Worm (Caenorhabditis elegans) whole organism, mixed stage, embryonic: Measurements from ENCODE around the gene Y42H9B.3.
A peak's percentile ranks its signal among the peaks of the same experiment; 100 is the strongest.

ENCODE experiments used
- M03D4.4 ChIP-seq: sonication (generic microtip); optimal IDR thresholded peaks from 2 replicates; lab custom pipeline; 2017; ENCODE audit warnings: mild to moderate bottlenecking, missing genetic modification characterization, missing compliant biosample characterization
- bed-3 ChIP-seq: fragments of 200-800 bp; sonication (Bioruptor generic); optimal IDR thresholded peaks from 3 replicates; lab custom pipeline; 2018; ENCODE audit warnings: mild to moderate bottlenecking, missing genetic modification characterization, moderate library complexity, missing compliant biosample characterization
- blmp-1 ChIP-seq: fragments of 150-350 bp; optimal IDR thresholded peaks from 2 replicates; lab custom pipeline; 2014; ENCODE audit warnings: missing biosample characterization, missing genetic modification characterization
- ceh-43 ChIP-seq: fragments of 200-800 bp; sonication (Bioruptor generic); optimal IDR thresholded peaks from 2 replicates; lab custom pipeline; 2018; ENCODE audit warnings: mild to moderate bottlenecking, missing genetic modification characterization, moderate library complexity, missing compliant biosample characterization
- ceh-83 ChIP-seq: fragments of 200-800 bp; sonication (Bioruptor generic); optimal IDR thresholded peaks from 2 replicates; lab custom pipeline; 2018; ENCODE audit warnings: mild to moderate bottlenecking, missing genetic modification characterization, missing compliant biosample characterization
- ces-1 ChIP-seq: fragments of 150-350 bp; optimal IDR thresholded peaks from 2 replicates; lab custom pipeline; 2014; ENCODE audit warnings: missing biosample characterization, missing genetic modification reagents, missing genetic modification characterization
- cnd-1 ChIP-seq: fragments of 200-800 bp; sonication (Bioruptor generic); optimal IDR thresholded peaks from 2 replicates; lab custom pipeline; 2018; ENCODE audit warnings: mild to moderate bottlenecking, missing genetic modification characterization, missing compliant biosample characterization
- drap-1 ChIP-seq: fragments of 200-800 bp; sonication (Bioruptor generic); optimal IDR thresholded peaks from 3 replicates; lab custom pipeline; 2018; ENCODE audit warnings: mild to moderate bottlenecking, missing genetic modification characterization, missing compliant biosample characterization
- elt-3 ChIP-seq: fragments of 150-350 bp; optimal IDR thresholded peaks from 2 replicates; lab custom pipeline; 2014; ENCODE audit warnings: missing biosample characterization, missing genetic modification characterization
- flh-1 ChIP-seq: fragments of 200-800 bp; sonication (Bioruptor generic); optimal IDR thresholded peaks from 2 replicates; lab custom pipeline; 2018; ENCODE audit warnings: mild to moderate bottlenecking, missing genetic modification characterization, moderate library complexity, missing compliant biosample characterization
- ham-2 ChIP-seq: fragments of 200-800 bp; sonication (Bioruptor generic); optimal IDR thresholded peaks from 2 replicates; lab custom pipeline; 2018; ENCODE audit warnings: mild to moderate bottlenecking, missing genetic modification characterization, missing compliant biosample characterization
- lin-32 ChIP-seq: fragments of 200-800 bp; sonication (Bioruptor generic); optimal IDR thresholded peaks from 2 replicates; lab custom pipeline; 2018; ENCODE audit warnings: mild to moderate bottlenecking, missing genetic modification characterization, missing compliant biosample characterization
- mab-5 ChIP-seq: fragments of 150-350 bp; optimal IDR thresholded peaks from 2 replicates; lab custom pipeline; 2014; ENCODE audit warnings: missing biosample characterization, missing genetic modification characterization
- mep-1 ChIP-seq: fragments of 150-350 bp; optimal IDR thresholded peaks from 2 replicates; lab custom pipeline; 2017; ENCODE audit warnings: missing biosample characterization, missing genetic modification reagents, missing genetic modification characterization, inconsistent platforms
- mls-2 ChIP-seq: sonication (generic microtip); optimal IDR thresholded peaks from 2 replicates; lab custom pipeline; 2016; ENCODE audit warnings: mild to moderate bottlenecking, missing genetic modification characterization, moderate library complexity, missing compliant biosample characterization
- nhr-12 ChIP-seq: fragments of 150-350 bp; optimal IDR thresholded peaks from 2 replicates; lab custom pipeline; 2014; ENCODE audit warnings: missing biosample characterization, missing genetic modification characterization
- nhr-2 ChIP-seq: fragments of 150-350 bp; optimal IDR thresholded peaks from 2 replicates; lab custom pipeline; 2014; ENCODE audit warnings: missing biosample characterization, missing genetic modification characterization
- nhr-237 ChIP-seq: fragments of 150-350 bp; optimal IDR thresholded peaks from 2 replicates; lab custom pipeline; 2014; ENCODE audit warnings: missing biosample characterization, missing genetic modification characterization
- nhr-76 ChIP-seq: sonication (generic microtip); optimal IDR thresholded peaks from 2 replicates; lab custom pipeline; 2017; ENCODE audit warnings: missing biosample characterization, missing genetic modification characterization
- pha-4 ChIP-seq: fragments of 150-350 bp; optimal IDR thresholded peaks from 2 replicates; lab custom pipeline; 2018; ENCODE audit warnings: missing biosample characterization, missing genetic modification reagents, missing genetic modification characterization
- sem-2 ChIP-seq: fragments of 200-800 bp; sonication (Bioruptor generic); optimal IDR thresholded peaks from 2 replicates; lab custom pipeline; 2018; ENCODE audit warnings: mild to moderate bottlenecking, missing genetic modification characterization, missing compliant biosample characterization
- snpc-4 ChIP-seq: fragments of 150-350 bp; optimal IDR thresholded peaks from 2 replicates; lab custom pipeline; 2014; ENCODE audit warnings: missing biosample characterization, missing genetic modification characterization
- sptf-1 ChIP-seq: sonication (generic microtip); optimal IDR thresholded peaks from 2 replicates; lab custom pipeline; 2017; ENCODE audit warnings: mild to moderate bottlenecking, missing genetic modification characterization, moderate library complexity, missing compliant biosample characterization
- tbx-8 ChIP-seq: fragments of 200-800 bp; sonication (Bioruptor generic); optimal IDR thresholded peaks from 2 replicates; lab custom pipeline; 2018; ENCODE audit warnings: mild to moderate bottlenecking, missing genetic modification characterization, moderate library complexity, missing compliant biosample characterization
- unc-120 ChIP-seq: sonication (generic microtip); optimal IDR thresholded peaks from 2 replicates; lab custom pipeline; 2017; ENCODE audit warnings: missing genetic modification characterization, missing compliant biosample characterization; ENCODE audit not compliant: poor library complexity, severe bottlenecking
- unc-39 ChIP-seq: fragments of 150-350 bp; optimal IDR thresholded peaks from 2 replicates; lab custom pipeline; 2014; ENCODE audit warnings: missing biosample characterization, missing genetic modification characterization
- unc-62 ChIP-seq: fragments of 150-350 bp; optimal IDR thresholded peaks from 2 replicates; lab custom pipeline; 2014; ENCODE audit warnings: missing biosample characterization, missing genetic modification reagents, missing genetic modification characterization
- ztf-11 ChIP-seq: fragments of 150-350 bp; optimal IDR thresholded peaks from 2 replicates; lab custom pipeline; 2014; ENCODE audit warnings: missing biosample characterization, missing genetic modification characterization

Gene Y42H9B.3

DNA sequence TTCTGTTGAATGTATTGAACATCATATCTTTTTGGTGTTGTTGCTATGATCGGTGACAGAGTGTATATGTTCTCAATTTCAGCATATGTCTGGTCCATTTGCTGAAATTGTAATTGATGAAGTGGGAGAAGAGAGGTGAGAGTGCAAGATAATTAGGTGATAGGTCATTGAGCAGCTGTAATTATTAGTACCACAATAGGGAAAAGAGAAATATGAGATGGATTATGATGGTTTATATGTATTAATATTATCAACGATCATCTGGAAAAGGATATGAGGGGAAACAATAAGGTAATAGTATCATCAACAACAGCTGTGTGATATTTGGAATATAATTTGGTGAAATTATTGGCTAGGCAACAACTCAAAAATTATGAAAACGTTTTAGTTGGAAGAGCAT, at the start of gene Y42H9B.3:
Gene Y42H9B.3, minus strand, starts transcription at position 101 of the 400 bp plus-strand sequence.
- TF ChIP-seq cnd-1 (tag; lab: Kevin White, UChicago) (no peak), unc-120 (tag; lab: Kevin White, UChicago) (no peak), nhr-2 (tag; lab: Kevin White, UChicago) (peak; percentile 59), elt-3 (tag; lab: Kevin White, UChicago) (no peak)
- TF ChIP-seq, all 35 proteins: peak for 1

DNA sequence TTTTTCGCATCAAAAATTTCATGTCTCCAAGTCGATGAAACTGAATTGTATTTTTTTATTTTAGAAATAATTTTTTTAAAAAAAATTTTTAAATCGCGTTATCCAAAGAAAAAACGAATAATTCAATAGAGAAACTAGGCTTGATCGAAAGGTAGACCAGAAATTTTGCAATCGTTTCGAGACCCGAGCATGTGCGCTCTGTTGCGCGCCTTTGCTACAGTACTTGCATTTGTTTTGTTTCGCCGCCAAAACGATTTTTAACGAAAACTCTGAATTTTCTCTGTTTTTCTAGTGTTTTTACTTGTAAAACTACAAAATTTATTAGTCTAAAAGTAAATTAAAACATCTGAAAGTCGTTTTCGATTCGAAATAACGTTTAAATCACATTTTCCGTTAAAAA, 49.0 kb upstream of the Y42H9B.3 start:
- TF ChIP-seq mep-1 (no peak), drap-1 (GFP tag; lab: Kevin White, UChicago) (no peak), sem-2 (GFP tag; lab: Kevin White, UChicago) (no peak)

DNA sequence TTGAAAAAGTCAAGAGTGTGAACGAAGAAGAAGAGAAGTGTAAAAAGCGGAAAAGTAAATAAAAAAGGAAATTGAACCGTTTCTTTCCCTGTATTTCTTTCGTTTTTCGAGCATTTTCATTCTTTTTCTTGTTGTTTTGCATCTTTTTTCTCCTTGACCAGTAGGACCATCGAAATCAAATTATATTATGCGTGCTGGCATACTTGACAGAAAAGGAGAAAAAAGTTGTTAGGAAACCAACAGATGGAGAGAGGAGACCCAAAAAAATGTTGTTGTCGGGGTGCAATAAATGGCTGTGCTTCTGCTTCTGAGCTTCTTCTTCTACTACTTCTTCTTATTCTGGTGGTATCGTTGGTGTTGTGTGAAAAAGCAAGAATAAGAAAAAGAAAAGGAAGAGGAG, 41.7 kb upstream of the Y42H9B.3 start:
- TF ChIP-seq ceh-43 (GFP tag; lab: Kevin White, UChicago) (no peak), ces-1 (GFP tag; lab: Kevin White, UChicago) (peak; percentile 74), nhr-12 (tag; lab: Kevin White, UChicago) (no peak), mab-5 (no peak)

DNA sequence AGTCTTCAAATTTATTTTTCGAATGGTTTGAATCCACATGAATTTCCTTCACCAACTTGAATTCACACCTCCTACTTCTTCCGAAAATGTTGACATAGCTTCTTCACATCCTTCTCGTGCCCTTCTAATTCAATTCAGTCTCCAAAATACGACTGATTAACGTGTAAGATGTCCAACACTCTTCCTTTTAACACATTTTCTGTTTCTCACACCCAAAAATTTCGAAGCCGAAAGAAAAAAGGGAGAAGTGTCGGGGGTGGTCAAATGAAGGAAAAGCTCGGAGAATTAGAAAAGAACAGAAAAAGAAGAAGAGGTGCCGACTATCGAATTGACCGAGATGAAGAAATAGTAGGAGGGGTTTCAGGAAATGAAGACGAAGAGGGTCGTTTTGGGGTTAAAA, 40.5 kb upstream of the Y42H9B.3 start:
- TF ChIP-seq ham-2 (GFP tag; lab: Kevin White, UChicago) (no peak), ces-1 (GFP tag; lab: Kevin White, UChicago) (peak; percentile 82)

DNA sequence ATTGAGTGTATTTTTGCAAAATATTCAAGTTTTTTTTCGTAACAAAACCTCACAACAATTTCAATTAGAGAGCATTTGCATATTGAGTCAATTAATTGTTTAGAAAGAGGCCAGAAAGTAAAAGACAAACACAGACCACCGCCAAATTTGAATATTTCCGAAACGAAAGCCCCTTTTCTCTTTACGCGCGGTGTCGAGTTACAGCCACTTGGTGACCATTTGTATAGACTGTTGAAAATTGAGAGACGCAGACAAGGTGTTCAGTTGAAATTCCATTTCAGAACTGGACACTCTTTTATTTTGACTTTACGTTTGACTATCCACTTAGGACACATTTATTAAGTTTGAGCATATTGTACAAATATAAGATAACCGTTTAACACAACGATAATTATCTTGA, 35.9 kb upstream of the Y42H9B.3 start:
- no peak for TF ChIP-seq nhr-2 (tag; lab: Kevin White, UChicago)
- TF ChIP-seq M03D4.4 (tag; lab: Kevin White, UChicago) = no peak
- TF ChIP-seq nhr-12 (tag; lab: Kevin White, UChicago) = no peak
- no peak for TF ChIP-seq lin-32 (GFP tag; lab: Kevin White, UChicago)

DNA sequence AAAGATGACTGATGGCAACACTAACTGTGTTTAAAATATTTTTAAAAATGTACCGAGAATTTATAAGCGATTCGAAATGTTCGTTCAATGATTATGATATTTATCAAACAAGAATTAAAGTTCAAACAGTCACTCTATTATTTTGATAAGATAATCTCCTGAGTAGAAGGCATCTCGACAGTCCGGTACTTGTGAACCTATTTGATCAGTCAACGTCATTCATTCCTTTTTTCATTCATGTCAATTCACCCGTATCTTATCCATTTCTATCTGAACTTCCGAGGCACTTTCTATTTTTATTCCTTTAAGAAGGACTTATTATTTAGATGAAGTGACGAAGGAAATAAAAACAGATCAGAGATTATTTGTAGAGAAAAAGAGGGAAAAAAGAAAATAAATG, 32.3 kb upstream of the Y42H9B.3 start, which contains the start of gene nhr-258:
Gene nhr-258, plus strand, starts transcription at position 365 of the 400 bp plus-strand sequence.
- no peak for TF ChIP-seq drap-1 (GFP tag; lab: Kevin White, UChicago)
- TF ChIP-seq pha-4 (tag; lab: Kevin White, UChicago) = no peak
- TF ChIP-seq tbx-8 = no peak
- no peak for TF ChIP-seq nhr-2 (tag; lab: Kevin White, UChicago)
- TF ChIP-seq cnd-1 (tag; lab: Kevin White, UChicago) = no peak
- no peak for TF ChIP-seq bed-3 (GFP tag; lab: Kevin White, UChicago)
- no peak for TF ChIP-seq ces-1 (GFP tag; lab: Kevin White, UChicago)
- no peak for TF ChIP-seq ceh-43 (GFP tag; lab: Kevin White, UChicago)
- TF ChIP-seq mep-1 = no peak
- no peak for TF ChIP-seq ham-2 (GFP tag; lab: Kevin White, UChicago)
- TF ChIP-seq unc-39 (tag; lab: Kevin White, UChicago) = no peak

DNA sequence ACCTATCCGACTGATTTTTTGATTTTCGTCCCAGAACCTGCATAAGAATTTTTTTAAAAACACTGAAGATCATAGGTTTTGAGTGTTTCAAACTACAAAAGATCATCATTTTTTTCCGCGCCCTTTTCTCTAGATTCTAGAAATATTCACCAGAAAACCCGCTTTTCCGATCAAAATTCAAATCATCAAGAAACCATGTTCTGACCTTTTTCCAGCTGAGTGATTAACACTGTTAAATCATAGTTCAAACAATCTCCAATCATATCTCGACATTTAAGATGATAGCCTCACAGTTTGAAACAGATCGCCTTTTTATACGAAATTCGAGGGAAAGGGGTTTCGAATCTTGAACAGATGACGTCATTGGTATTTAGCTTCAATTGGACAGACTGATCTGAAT, 31.5 kb upstream of the Y42H9B.3 start:
- TF ChIP-seq mls-2 (tag; lab: Kevin White, UChicago) (no peak), M03D4.4 (tag; lab: Kevin White, UChicago) (no peak), ham-2 (GFP tag; lab: Kevin White, UChicago) (no peak), nhr-237 (tag; lab: Kevin White, UChicago) (no peak), mab-5 (no peak), snpc-4 (no peak), sptf-1 (no peak), ztf-11 (tag; lab: Kevin White, UChicago) (no peak), drap-1 (GFP tag; lab: Kevin White, UChicago) (no peak), unc-39 (tag; lab: Kevin White, UChicago) (no peak), flh-1 (GFP tag; lab: Kevin White, UChicago) (no peak), unc-120 (tag; lab: Kevin White, UChicago) (no peak), unc-62 (GFP tag; lab: Kevin White, UChicago) (no peak)

DNA sequence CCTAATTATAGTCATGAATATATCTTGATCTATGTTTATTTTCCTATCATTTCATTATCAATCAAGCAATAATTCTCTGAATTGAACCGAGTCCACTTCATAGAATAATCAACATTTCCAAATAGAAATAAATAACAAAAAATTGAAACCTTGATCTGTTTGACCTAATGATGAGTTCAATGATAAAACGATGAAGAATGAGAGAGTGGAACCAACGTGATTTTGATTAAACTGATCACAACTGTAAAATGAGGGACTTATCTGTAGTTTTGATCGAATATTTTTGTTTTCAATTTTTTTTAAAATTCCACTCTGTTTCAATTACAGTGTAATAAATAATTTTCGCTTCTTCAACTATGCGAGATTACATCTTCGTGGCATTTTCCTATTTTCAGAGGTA, 30.7 kb upstream of the Y42H9B.3 start:
- TF ChIP-seq elt-3 (tag; lab: Kevin White, UChicago) (no peak), ceh-83 (no peak), nhr-2 (tag; lab: Kevin White, UChicago) (no peak), M03D4.4 (tag; lab: Kevin White, UChicago) (no peak), ztf-11 (tag; lab: Kevin White, UChicago) (no peak), nhr-76 (tag; lab: Kevin White, UChicago) (no peak), nhr-237 (tag; lab: Kevin White, UChicago) (no peak), unc-120 (tag; lab: Kevin White, UChicago) (no peak), blmp-1 (tag; lab: Kevin White, UChicago) (no peak)
- TF ChIP-seq, all 35 proteins: peak for 0
